Worm (Caenorhabditis elegans) whole organism, L4/young adult: Measurements from ENCODE around the gene his-61.

ENCODE experiments used
- W03F9.2 ChIP-seq: fragments of 150-350 bp; optimal IDR thresholded peaks from 2 replicates; lab custom pipeline; 2014; ENCODE audit warnings: missing biosample characterization, missing genetic modification characterization
- dao-5 ChIP-seq: sonication (generic microtip); optimal IDR thresholded peaks from 2 replicates; lab custom pipeline; 2016; ENCODE audit warnings: missing genotype, missing genetic modification characterization, moderate library complexity, missing compliant biosample characterization
- him-1 ChIP-seq: sonication (generic microtip); optimal IDR thresholded peaks from 2 replicates; lab custom pipeline; 2016; ENCODE audit warnings: missing genotype, missing genetic modification reagents, missing genetic modification characterization, missing compliant biosample characterization

ce11 chrIV:7488457-7488783 lies 2.4 kb upstream of the his-61 start:
- TF ChIP-seq dao-5 (tag; lab: Kevin White, UChicago) (no peak), him-1 (tag; lab: Kevin White, UChicago) (no peak), W03F9.2 (tag; lab: Kevin White, UChicago) (no peak)
